Fruit fly (Drosophila melanogaster) whole organism, prepupa: ENCODE measurements around the gene Syx4.

ENCODE experiments used
- Blimp-1 ChIP-seq: fragments of 200-800 bp; sonication (Bioruptor generic); optimal IDR thresholded peaks from 3 replicates; lab custom pipeline; 2017; ENCODE audit warnings: missing biosample characterization, missing genetic modification characterization, mild to moderate bottlenecking, moderate library complexity, missing genetic modification reagents
- CG10669 ChIP-seq: fragments of 200-800 bp; sonication (Bioruptor generic); optimal IDR thresholded peaks from 3 replicates; lab custom pipeline; 2018; ENCODE audit warnings: missing biosample characterization, mild to moderate bottlenecking, missing genetic modification characterization, moderate library complexity
- CG11294 ChIP-seq: fragments of 200-800 bp; sonication (Bioruptor generic); IDR thresholded peaks from 2 replicates; pipeline ENCODE4 v1.3.6; 2022; ENCODE audit warnings: missing biosample characterization, missing genetic modification characterization
- CG11762 ChIP-seq: fragments of 200-800 bp; sonication (Bioruptor generic); optimal IDR thresholded peaks from 3 replicates; lab custom pipeline; 2016; ENCODE audit warnings: missing biosample characterization, missing genetic modification characterization; ENCODE audit not compliant: insufficient read depth
- CG11902 ChIP-seq: fragments of 200-800 bp; sonication (Bioruptor generic); optimal IDR thresholded peaks from 3 replicates; lab custom pipeline; 2016; ENCODE audit warnings: missing biosample characterization, missing genetic modification characterization
- CG15336 ChIP-seq: fragments of 200-800 bp; sonication (Bioruptor generic); IDR thresholded peaks from 2 replicates; pipeline ENCODE4 v1.3.6; 2022; ENCODE audit warnings: missing biosample characterization, missing genetic modification characterization
- CG1621 ChIP-seq: fragments of 200-800 bp; sonication (Bioruptor generic); optimal IDR thresholded peaks from 3 replicates; lab custom pipeline; 2018; ENCODE audit warnings: missing biosample characterization, mild to moderate bottlenecking, missing genetic modification characterization
- CG16779 ChIP-seq: fragments of 200-800 bp; sonication (Bioruptor generic); optimal IDR thresholded peaks from 3 replicates; lab custom pipeline; 2017; ENCODE audit warnings: missing biosample characterization, mild to moderate bottlenecking, missing genetic modification characterization
- CG3032 ChIP-seq: fragments of 200-800 bp; optimal IDR thresholded peaks from 2 replicates; lab custom pipeline; 2019; ENCODE audit warnings: missing biosample characterization, mild to moderate bottlenecking, missing genetic modification characterization, moderate library complexity
- CG32006 ChIP-seq: fragments of 200-800 bp; sonication (Bioruptor generic); optimal IDR thresholded peaks from 3 replicates; lab custom pipeline; 2017; ENCODE audit warnings: missing biosample characterization, mild to moderate bottlenecking, missing genetic modification characterization
- CG34406 ChIP-seq: fragments of 200-800 bp; sonication (Bioruptor generic); optimal IDR thresholded peaks from 3 replicates; lab custom pipeline; 2016; ENCODE audit warnings: missing biosample characterization, missing genetic modification characterization
- CG3919 ChIP-seq: fragments of 200-800 bp; sonication (Bioruptor generic); optimal IDR thresholded peaks from 3 replicates; lab custom pipeline; 2016; ENCODE audit warnings: missing biosample characterization, missing genetic modification characterization
- CG4318 ChIP-seq: fragments of 200-800 bp; sonication (Bioruptor generic); optimal IDR thresholded peaks from 3 replicates; lab custom pipeline; 2017; ENCODE audit warnings: missing biosample characterization, mild to moderate bottlenecking, missing genetic modification characterization
- CG6163 ChIP-seq: fragments of 200-800 bp; sonication (Bioruptor generic); IDR thresholded peaks from 3 replicates; pipeline ENCODE4 v1.3.6; 2022; ENCODE audit warnings: missing biosample characterization, missing genetic modification characterization
- CG6276 ChIP-seq: fragments of 200-800 bp; sonication (Bioruptor generic); optimal IDR thresholded peaks from 2 replicates; lab custom pipeline; 2017; ENCODE audit warnings: missing biosample characterization, mild to moderate bottlenecking, missing genetic modification characterization
- CG6808 ChIP-seq: fragments of 200-800 bp; sonication (Bioruptor generic); optimal IDR thresholded peaks from 3 replicates; lab custom pipeline; 2017; ENCODE audit warnings: missing biosample characterization, missing genetic modification characterization, mild to moderate bottlenecking, moderate library complexity, missing genetic modification reagents
- CG6854 ChIP-seq: fragments of 200-800 bp; sonication (Bioruptor generic); optimal IDR thresholded peaks from 2 replicates; lab custom pipeline; 2017; ENCODE audit warnings: missing biosample characterization, mild to moderate bottlenecking, missing genetic modification characterization
- CG8119 ChIP-seq: fragments of 200-800 bp; sonication (Bioruptor generic); IDR thresholded peaks from 3 replicates; pipeline ENCODE4 v1.3.6; 2022; ENCODE audit warnings: missing biosample characterization, missing genetic modification characterization
- CG8319 ChIP-seq: fragments of 200-800 bp; sonication (Bioruptor generic); optimal IDR thresholded peaks from 3 replicates; lab custom pipeline; 2016; ENCODE audit warnings: missing biosample characterization, missing genetic modification characterization
- Eip75B ChIP-seq: fragments of 200-800 bp; sonication (Bioruptor generic); optimal IDR thresholded peaks from 3 replicates; lab custom pipeline; 2016; ENCODE audit warnings: missing biosample characterization, missing genetic modification characterization
- Eip78C ChIP-seq: fragments of 200-800 bp; sonication (Bioruptor generic); peaks from one replicate; lab custom pipeline; 2016; ENCODE audit warnings: missing biosample characterization, missing genetic modification characterization
- Eip93F ChIP-seq: fragments of 200-800 bp; sonication (Bioruptor generic); optimal IDR thresholded peaks from 2 replicates; lab custom pipeline; 2016; ENCODE audit warnings: missing biosample characterization, mild to moderate bottlenecking, missing genetic modification characterization
- Ets21C ChIP-seq: fragments of 200-800 bp; sonication (Bioruptor generic); optimal IDR thresholded peaks from 3 replicates; lab custom pipeline; 2016; ENCODE audit warnings: missing biosample characterization, missing genetic modification characterization
- Gug ChIP-seq: fragments of 200-800 bp; sonication (Bioruptor generic); IDR thresholded peaks from 2 replicates; pipeline ENCODE4 v1.3.6; 2022; ENCODE audit warnings: missing biosample characterization, missing genetic modification characterization
- Hr38 ChIP-seq: sonication (Bioruptor generic); optimal IDR thresholded peaks from 2 replicates; lab custom pipeline; 2016; ENCODE audit warnings: missing biosample characterization, missing genetic modification characterization
- Hr39 ChIP-seq: fragments of 200-800 bp; sonication (Bioruptor generic); optimal IDR thresholded peaks from 2 replicates; lab custom pipeline; 2016; ENCODE audit warnings: missing biosample characterization, missing genetic modification characterization
- Hr4 ChIP-seq: fragments of 200-800 bp; sonication (Bioruptor generic); optimal IDR thresholded peaks from 3 replicates; lab custom pipeline; 2016; ENCODE audit warnings: missing biosample characterization, missing genetic modification characterization
- Met ChIP-seq: fragments of 200-800 bp; sonication (Bioruptor generic); optimal IDR thresholded peaks from 3 replicates; lab custom pipeline; 2016; ENCODE audit warnings: missing biosample characterization, missing genetic modification characterization
- Smox ChIP-seq: fragments of 200-800 bp; sonication (Bioruptor generic); optimal IDR thresholded peaks from 3 replicates; lab custom pipeline; 2016; ENCODE audit warnings: missing biosample characterization, missing genetic modification characterization
- Sox102F ChIP-seq: fragments of 200-800 bp; sonication (Bioruptor generic); optimal IDR thresholded peaks from 2 replicates; lab custom pipeline; 2016; ENCODE audit warnings: missing biosample characterization, mild to moderate bottlenecking, missing genetic modification characterization
- Sox14 ChIP-seq: fragments of 200-800 bp; sonication (Bioruptor generic); optimal IDR thresholded peaks from 3 replicates; lab custom pipeline; 2016; ENCODE audit warnings: missing biosample characterization, missing genetic modification characterization
- acj6 ChIP-seq: fragments of 200-800 bp; sonication (Bioruptor generic); optimal IDR thresholded peaks from 3 replicates; lab custom pipeline; 2016; ENCODE audit warnings: missing biosample characterization, missing genetic modification characterization
- cyc ChIP-seq: fragments of 200-800 bp; sonication (Bioruptor generic); optimal IDR thresholded peaks from 3 replicates; lab custom pipeline; 2016; ENCODE audit warnings: missing biosample characterization, missing genetic modification characterization
- dac ChIP-seq: fragments of 200-800 bp; sonication (Bioruptor generic); optimal IDR thresholded peaks from 2 replicates; lab custom pipeline; 2017; ENCODE audit warnings: missing biosample characterization, mild to moderate bottlenecking, missing genetic modification characterization
- dsx ChIP-seq: fragments of 200-800 bp; optimal IDR thresholded peaks from 3 replicates; lab custom pipeline; 2019; ENCODE audit warnings: missing biosample characterization, mild to moderate bottlenecking, missing genetic modification characterization, moderate library complexity; ENCODE audit not compliant: poor library complexity, severe bottlenecking
- eg ChIP-seq: fragments of 200-800 bp; sonication (Bioruptor generic); IDR thresholded peaks from 3 replicates; pipeline ENCODE4 v1.3.6; 2022; ENCODE audit warnings: missing biosample characterization, missing genetic modification characterization
- esn ChIP-seq: fragments of 200-800 bp; sonication (Bioruptor generic); optimal IDR thresholded peaks from 2 replicates; lab custom pipeline; 2016; ENCODE audit warnings: missing biosample characterization, mild to moderate bottlenecking, missing genetic modification characterization, moderate library complexity
- fd59A ChIP-seq: fragments of 200-800 bp; sonication (Bioruptor generic); optimal IDR thresholded peaks from 2 replicates; lab custom pipeline; 2017; ENCODE audit warnings: missing biosample characterization, mild to moderate bottlenecking, missing genetic modification characterization, missing genetic modification reagents
- fd85E ChIP-seq: fragments of 200-800 bp; sonication (Bioruptor generic); optimal IDR thresholded peaks from 3 replicates; lab custom pipeline; 2016; ENCODE audit warnings: missing biosample characterization, missing genetic modification characterization
- fkh ChIP-seq: fragments of 200-800 bp; sonication (Bioruptor generic); optimal IDR thresholded peaks from 3 replicates; lab custom pipeline; 2017; ENCODE audit warnings: missing biosample characterization, mild to moderate bottlenecking, missing genetic modification characterization, moderate library complexity
- net ChIP-seq: fragments of 200-800 bp; sonication (Bioruptor generic); optimal IDR thresholded peaks from 3 replicates; lab custom pipeline; 2016; ENCODE audit warnings: missing biosample characterization, missing genetic modification characterization
- pdm3 ChIP-seq: fragments of 200-800 bp; sonication (Bioruptor generic); optimal IDR thresholded peaks from 3 replicates; lab custom pipeline; 2016; ENCODE audit warnings: missing biosample characterization, missing genetic modification characterization
- salr ChIP-seq, 2 experiments: fragments of 200-800 bp; sonication (Bioruptor generic); optimal IDR thresholded peaks; 3 replicates each; lab custom pipeline; 2016 to 2018; ENCODE audit warnings: missing biosample characterization in 2 of 2, missing genetic modification characterization in 2 of 2, mild to moderate bottlenecking in 1 of 2
- spab ChIP-seq: fragments of 200-800 bp; sonication (Bioruptor generic); optimal IDR thresholded peaks from 2 replicates; lab custom pipeline; 2017; ENCODE audit warnings: missing biosample characterization, mild to moderate bottlenecking, missing genetic modification characterization, missing genetic modification reagents
- ss ChIP-seq, 2 experiments: fragments of 200-800 bp; sonication (Bioruptor generic); optimal IDR thresholded peaks; 2 replicates in 1 of 2; 3 replicates in 1 of 2; lab custom pipeline; 2017 to 2018; ENCODE audit warnings: mild to moderate bottlenecking in 2 of 2, missing biosample characterization in 2 of 2, missing genetic modification characterization in 2 of 2, moderate library complexity in 1 of 2
- topi ChIP-seq: fragments of 200-800 bp; sonication (Bioruptor generic); optimal IDR thresholded peaks from 3 replicates; lab custom pipeline; 2016; ENCODE audit warnings: missing biosample characterization, missing genetic modification characterization

Syx4 gene

DNA sequence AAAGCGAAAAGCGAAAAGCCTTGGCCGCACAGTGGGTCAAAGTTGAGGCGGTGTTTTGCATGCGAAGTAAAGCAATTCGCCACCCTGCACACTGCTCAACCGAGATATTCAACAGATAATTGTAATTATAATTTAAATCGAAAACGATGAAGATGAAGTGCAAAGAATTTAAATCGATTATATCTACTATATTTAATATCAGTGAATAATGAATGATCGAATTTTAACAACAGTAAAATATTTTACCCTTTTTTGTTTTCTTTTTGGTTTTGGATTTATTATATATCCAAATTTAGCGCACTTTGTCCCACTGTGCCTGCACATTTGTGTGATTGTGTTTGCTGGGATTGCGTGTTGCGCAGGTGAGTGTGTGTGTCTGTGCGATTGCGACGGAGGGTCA lies 43.4 kb upstream of the Syx4 start (continued):
- TF ChIP-seq Eip93F (GFP tag; lab: Kevin White, UChicago) (peak; percentile 66), pdm3 (GFP tag; lab: Kevin White, UChicago) (peak; percentile 92), Eip78C (GFP tag; lab: Kevin White, UChicago) (peak; percentile 98), Hr39 (GFP tag; lab: Kevin White, UChicago) (peak; percentile 89), dsx (GFP tag; lab: Kevin White, UChicago) (peak; percentile 87), CG8319 (GFP tag; lab: Kevin White, UChicago) (peak; percentile 91), spab (GFP tag; lab: Kevin White, UChicago) (peak; percentile 91), Sox102F (GFP tag; lab: Kevin White, UChicago) (peak; percentile 88), Hr4 (GFP tag; lab: Kevin White, UChicago) (peak; percentile 95), fd85E (GFP tag; lab: Kevin White, UChicago) (peak; percentile 70), Eip75B (GFP tag; lab: Kevin White, UChicago) (peak; percentile 94), CG3919 (GFP tag; lab: Kevin White, UChicago) (peak; percentile 91), esn (peak; percentile 92), CG6854 (peak; percentile 87), CG6808 (GFP tag; lab: Kevin White, UChicago) (peak; percentile 89), fkh (peak; percentile 33), Blimp-1 (GFP tag; lab: Kevin White, UChicago) (peak; percentile 87), CG8119 (peak; percentile 96), salr (GFP tag; optimal IDR thresholded peaks at IDR 0.05; lab: Kevin White, UChicago) (peak; percentile 78 to 83), CG6163 (GFP tag; lab: Robert Waterston, UW) (peak; percentile 89)
- TF ChIP-seq, all 60 proteins: peak for 59

DNA sequence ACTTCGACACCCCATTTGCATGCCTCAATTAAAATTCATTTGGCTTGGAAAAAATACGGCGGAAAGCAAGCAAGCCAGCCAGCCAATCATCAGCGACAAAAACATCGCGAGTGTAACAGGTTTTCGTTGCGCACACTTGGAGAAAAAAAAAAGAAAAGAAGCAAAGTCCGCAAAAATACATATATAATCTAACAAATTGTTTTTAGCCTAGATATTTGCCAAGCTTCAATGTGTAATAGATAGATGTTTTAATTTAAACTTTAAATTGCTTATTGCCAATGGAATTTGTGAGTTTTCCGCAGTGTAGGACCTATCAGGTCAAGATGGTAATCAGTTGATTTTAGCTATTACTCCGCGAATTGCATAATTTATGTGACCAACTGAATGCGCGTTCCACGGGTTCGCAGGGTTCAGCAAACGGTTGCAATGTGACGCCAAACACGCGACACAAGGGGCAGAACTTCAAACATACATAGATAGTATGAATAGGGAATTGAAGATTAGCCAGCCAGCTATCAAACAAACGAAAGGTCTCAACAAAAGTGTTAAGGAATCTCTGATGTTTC lies 42.8 kb upstream of the Syx4 start:
- TF ChIP-seq dsx (GFP tag; lab: Kevin White, UChicago): peak; percentile 50
- TF ChIP-seq Hr38 (GFP tag; lab: Kevin White, UChicago): peak; percentile 29
- TF ChIP-seq CG34406 (GFP tag; lab: Kevin White, UChicago): peak; percentile 92
- peak; percentile 89 for TF ChIP-seq CG32006 (GFP tag; lab: Kevin White, UChicago)
- TF ChIP-seq ss (GFP tag; optimal IDR thresholded peaks at IDR 0.05; lab: Kevin White, UChicago): peak; percentile 44 to 83
- peak; percentile 77 for TF ChIP-seq spab (GFP tag; lab: Kevin White, UChicago)
- peak; percentile 85 for TF ChIP-seq Smox (GFP tag; lab: Kevin White, UChicago)
- TF ChIP-seq dac (GFP tag; lab: Kevin White, UChicago): peak; percentile 74
- peak; percentile 91 for TF ChIP-seq Sox14 (GFP tag; lab: Kevin White, UChicago)
- TF ChIP-seq Met: peak; percentile 89
- TF ChIP-seq Hr39 (GFP tag; lab: Kevin White, UChicago): peak; percentile 94
- peak; percentile 97 for TF ChIP-seq CG6163 (GFP tag; lab: Robert Waterston, UW)
- peak; percentile 88 for TF ChIP-seq Ets21C (GFP tag; lab: Kevin White, UChicago)
- peak; percentile 93 for TF ChIP-seq acj6
- TF ChIP-seq CG4318 (GFP tag; lab: Kevin White, UChicago): peak; percentile 83
- peak; percentile 88 for TF ChIP-seq CG6276 (GFP tag; lab: Kevin White, UChicago)
- TF ChIP-seq CG1621 (tag; lab: Kevin White, UChicago): peak; percentile 89
- peak; percentile 94 for TF ChIP-seq CG11762 (GFP tag; lab: Kevin White, UChicago)
- TF ChIP-seq CG3032 (tag; lab: Kevin White, UChicago): peak; percentile 82
- TF ChIP-seq Sox102F (GFP tag; lab: Kevin White, UChicago): peak; percentile 88
- peak; percentile 76 to 78 for TF ChIP-seq salr (GFP tag; optimal IDR thresholded peaks at IDR 0.05; lab: Kevin White, UChicago)
- TF ChIP-seq CG6854: peak; percentile 71
- peak; percentile 77 for TF ChIP-seq fd59A (GFP tag; lab: Kevin White, UChicago)
- TF ChIP-seq Blimp-1 (GFP tag; lab: Kevin White, UChicago): peak; percentile 51
- no peak for TF ChIP-seq fkh
- peak; percentile 81 for TF ChIP-seq fd85E (GFP tag; lab: Kevin White, UChicago)
- TF ChIP-seq Hr4 (GFP tag; lab: Kevin White, UChicago): peak; percentile 92
- peak; percentile 96 for TF ChIP-seq eg (GFP tag; lab: Robert Waterston, UW)
- peak; percentile 97 for TF ChIP-seq topi (GFP tag; lab: Kevin White, UChicago)
- TF ChIP-seq CG11902 (GFP tag; lab: Kevin White, UChicago): peak; percentile 93
- TF ChIP-seq CG15336 (GFP tag; lab: Robert Waterston, UW): peak; percentile 93
- TF ChIP-seq CG3919 (GFP tag; lab: Kevin White, UChicago): peak; percentile 96
- peak; percentile 97 for TF ChIP-seq cyc (GFP tag; lab: Kevin White, UChicago)
- peak; percentile 75 for TF ChIP-seq CG16779 (tag; lab: Kevin White, UChicago)
- TF ChIP-seq net: peak; percentile 94
- peak; percentile 91 for TF ChIP-seq CG10669 (GFP tag; lab: Kevin White, UChicago)
- TF ChIP-seq CG11294 (GFP tag; lab: Robert Waterston, UW): peak; percentile 92
- peak; percentile 81 for TF ChIP-seq CG6808 (GFP tag; lab: Kevin White, UChicago)
- TF ChIP-seq Gug (GFP tag; lab: Robert Waterston, UW): peak; percentile 95
